Worm (Caenorhabditis elegans) whole organism, midembryonic: ENCODE data around the gene T27E4.5.

Experiments used
- T22C8.4 ChIP-seq: fragments of 200-800 bp; sonication (Bioruptor generic); IDR thresholded peaks from 2 replicates; pipeline ENCODE4 v1.3.6; 2022; ENCODE audit warnings: missing genetic modification characterization, missing compliant biosample characterization
- cog-1 ChIP-seq: sonication (generic microtip); optimal IDR thresholded peaks from 2 replicates; lab custom pipeline; 2016; ENCODE audit warnings: missing genetic modification characterization, missing compliant biosample characterization
- flt-1 ChIP-seq: fragments of 200-800 bp; sonication (Bioruptor generic); IDR thresholded peaks from 2 replicates; pipeline ENCODE4 v1.3.6; 2022; ENCODE audit warnings: missing genetic modification characterization, missing compliant biosample characterization
- klf-2 ChIP-seq: fragments of 200-800 bp; sonication (Bioruptor generic); conservative IDR thresholded peaks from 2 replicates; pipeline ENCODE4 v1.3.6; 2022; ENCODE audit warnings: missing genetic modification reagents, missing genetic modification characterization, missing compliant biosample characterization
- med-1 ChIP-seq: sonication (generic microtip); optimal IDR thresholded peaks from 2 replicates; lab custom pipeline; 2017; ENCODE audit warnings: missing genetic modification characterization, mild to moderate bottlenecking, missing compliant biosample characterization, antibody characterized with exemption, missing genetic modification reagents; ENCODE audit not compliant: insufficient read depth
- ref-1 ChIP-seq: fragments of 200-800 bp; sonication (Bioruptor generic); conservative IDR thresholded peaks from 2 replicates; pipeline ENCODE4 v1.3.6; 2022; ENCODE audit warnings: missing genetic modification reagents, missing genetic modification characterization, missing compliant biosample characterization
- tab-1 ChIP-seq: fragments of 200-800 bp; sonication (Bioruptor generic); IDR thresholded peaks from 2 replicates; pipeline ENCODE4 v1.3.6; 2022; ENCODE audit warnings: missing genetic modification characterization, missing compliant biosample characterization
- ztf-23 ChIP-seq: fragments of 200-800 bp; sonication (Bioruptor generic); IDR thresholded peaks from 2 replicates; pipeline ENCODE4 v1.3.6; 2022; ENCODE audit warnings: missing genetic modification reagents, missing genetic modification characterization, missing compliant biosample characterization
- ztf-29 ChIP-seq: fragments of 200-800 bp; sonication (Bioruptor generic); IDR thresholded peaks from 2 replicates; pipeline ENCODE4 v1.3.6; 2022; ENCODE audit warnings: missing genetic modification reagents, missing genetic modification characterization, missing compliant biosample characterization

Gene T27E4.5

ce11 chrV:9095613-9096317, 26.2 kb upstream of the T27E4.5 start, which contains the start of gene F21C10.10:
F21C10.10 (plus strand) TSS chrV:9096267.
- no peak for TF ChIP-seq tab-1 (GFP tag; lab: Robert Waterston, UW)
- no peak for TF ChIP-seq med-1 (GFP tag; lab: Kevin White, UChicago)
- no peak for TF ChIP-seq T22C8.4
- no peak for TF ChIP-seq ztf-23 (GFP tag; lab: Robert Waterston, UW)
- TF ChIP-seq ref-1 (GFP tag; lab: Robert Waterston, UW), result no peak
- no peak for TF ChIP-seq ztf-29
- TF ChIP-seq cog-1 (tag; lab: Kevin White, UChicago), result peak; percentile 68
- TF ChIP-seq flt-1 (GFP tag; lab: Robert Waterston, UW), result 0 out of 2 replicates have a peak, but pooled peaks have one; percentile 8
- TF ChIP-seq klf-2, result no peak

DNA sequence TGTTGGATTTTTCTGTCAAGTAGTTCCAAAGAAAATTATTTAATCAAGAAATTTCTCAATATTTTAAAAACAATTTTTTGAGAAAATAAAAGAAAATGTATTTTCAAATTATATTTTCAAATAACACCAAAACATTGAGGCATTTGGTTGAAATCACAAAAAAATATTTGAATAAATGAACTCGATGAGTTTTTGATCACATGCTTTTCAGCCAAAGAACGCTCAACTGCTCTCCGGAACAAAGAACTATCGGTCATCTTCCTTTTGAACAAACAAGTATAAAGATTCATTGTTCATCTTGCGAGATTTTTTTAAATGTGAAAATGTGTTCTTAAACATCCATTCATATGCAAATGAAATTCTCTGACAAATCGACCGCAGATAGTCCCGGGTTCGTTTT, 25.4 kb upstream of the T27E4.5 start:
- TF ChIP-seq ztf-29 (no peak), ref-1 (GFP tag; lab: Robert Waterston, UW) (no peak), med-1 (GFP tag; lab: Kevin White, UChicago) (no peak), tab-1 (GFP tag; lab: Robert Waterston, UW) (no peak)

DNA sequence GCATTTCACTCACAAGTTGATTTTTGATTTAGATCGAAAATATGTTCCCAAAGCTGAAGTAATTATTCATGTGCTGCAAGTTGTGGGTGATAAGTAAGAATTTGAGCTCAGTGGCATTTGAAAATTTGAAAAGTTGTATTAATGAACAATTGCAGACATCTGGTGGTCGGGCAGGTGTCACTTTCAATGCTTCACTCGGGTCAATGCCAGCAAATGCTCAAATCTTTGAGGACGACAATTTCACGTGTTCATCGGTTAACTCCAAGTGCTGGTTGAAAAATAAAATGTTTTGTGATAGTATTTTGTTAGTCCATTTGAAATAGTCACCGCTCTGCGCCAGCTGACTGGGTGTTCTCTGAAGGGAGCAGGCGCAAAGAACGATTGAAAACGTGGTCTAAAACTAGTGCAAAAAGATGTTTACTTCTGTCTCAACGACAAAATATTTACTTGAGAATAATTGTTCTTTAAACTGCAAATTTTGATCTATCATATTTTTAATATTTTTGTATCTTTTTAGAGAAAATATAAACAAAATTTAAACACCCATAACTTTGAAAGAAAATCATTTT, 24.6 kb upstream of the T27E4.5 start:
- TF ChIP-seq ztf-29 (no peak), ref-1 (GFP tag; lab: Robert Waterston, UW) (no peak), ztf-23 (GFP tag; lab: Robert Waterston, UW) (no peak), T22C8.4 (no peak), cog-1 (tag; lab: Kevin White, UChicago) (no peak), flt-1 (GFP tag; lab: Robert Waterston, UW) (no peak), tab-1 (GFP tag; lab: Robert Waterston, UW) (no peak), klf-2 (no peak), med-1 (GFP tag; lab: Kevin White, UChicago) (no peak)

ce11 chrV:9092209-9092608, 22.6 kb upstream of the T27E4.5 start, which contains the start of gene T27E4.1:
T27E4.1 (plus strand) TSS chrV:9092345.
- TF ChIP-seq tab-1 (GFP tag; lab: Robert Waterston, UW) (no peak), ztf-29 (no peak), flt-1 (GFP tag; lab: Robert Waterston, UW) (no peak), cog-1 (tag; lab: Kevin White, UChicago) (no peak), klf-2 (no peak), T22C8.4 (no peak), ztf-23 (GFP tag; lab: Robert Waterston, UW) (no peak), med-1 (GFP tag; lab: Kevin White, UChicago) (no peak), ref-1 (GFP tag; lab: Robert Waterston, UW) (no peak)

DNA sequence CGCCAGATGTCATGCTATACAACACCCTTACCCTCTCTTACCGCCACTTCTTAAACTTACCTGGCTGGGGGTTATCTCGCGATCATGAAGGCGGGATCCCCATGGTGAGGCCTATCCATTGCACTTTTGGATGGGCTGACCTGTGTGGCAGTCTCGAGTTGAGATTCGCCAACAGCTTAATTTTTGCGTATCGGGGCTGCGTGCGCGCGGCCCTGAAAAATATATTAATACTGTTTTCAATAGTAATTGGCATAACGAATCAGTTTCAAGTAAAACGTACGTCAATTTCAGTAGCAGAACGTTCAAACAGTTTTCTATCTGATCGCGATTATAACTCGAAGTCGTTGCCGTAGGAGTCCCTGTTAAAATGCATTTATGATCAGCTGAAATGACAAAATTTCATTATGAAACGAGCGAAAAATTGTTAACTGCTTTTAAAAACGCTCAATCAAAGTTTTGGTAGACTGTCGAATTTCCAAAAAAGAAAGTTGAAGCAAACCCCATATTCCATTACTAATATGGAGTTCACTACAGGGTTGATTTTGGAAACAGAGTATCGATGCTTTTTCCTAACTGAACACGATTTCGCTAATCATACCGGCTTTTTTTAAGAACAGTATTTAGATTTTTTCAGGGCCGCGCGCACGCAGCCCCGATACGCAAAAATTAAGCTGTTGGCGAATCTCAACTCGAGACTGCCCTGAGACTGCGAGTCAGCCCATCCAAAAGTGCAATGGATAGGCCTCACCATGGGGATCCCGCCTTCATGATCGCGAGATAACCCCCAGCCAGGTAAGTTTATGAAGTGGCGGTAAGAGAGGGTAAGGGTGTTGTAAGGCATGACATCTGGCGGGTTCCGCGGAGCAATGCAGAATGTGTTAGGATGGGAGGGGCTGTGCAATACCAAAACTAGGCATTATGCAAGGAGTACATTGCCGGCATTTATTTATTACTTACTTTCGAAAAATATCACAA, 21.5 kb upstream of the T27E4.5 start:
- TF ChIP-seq tab-1 (GFP tag; lab: Robert Waterston, UW), result 0 out of 2 replicates have a peak, but pooled peaks have one; percentile 8

ce11 chrV:9088758-9089157, 19.2 kb upstream of the T27E4.5 start:
- TF ChIP-seq ztf-23 (GFP tag; lab: Robert Waterston, UW) (0 out of 2 replicates have a peak, but pooled peaks have one; percentile 7), klf-2 (no peak), flt-1 (GFP tag; lab: Robert Waterston, UW) (peak; percentile 42; the same call in 1 of the 2 replicates)

- no peak for TF ChIP-seq ref-1 (GFP tag; lab: Robert Waterston, UW)
- no peak for TF ChIP-seq T22C8.4
- TF ChIP-seq tab-1 (GFP tag; lab: Robert Waterston, UW), result no peak
- no peak for TF ChIP-seq klf-2
- no peak for TF ChIP-seq flt-1 (GFP tag; lab: Robert Waterston, UW)
- TF ChIP-seq cog-1 (tag; lab: Kevin White, UChicago), result no peak
- TF ChIP-seq ztf-23 (GFP tag; lab: Robert Waterston, UW), result no peak
- TF ChIP-seq med-1 (GFP tag; lab: Kevin White, UChicago), result no peak
- TF ChIP-seq ztf-29, result no peak
Measured at ce11 chrV:9085845-9086244, 16.3 kb upstream of the T27E4.5 start.

DNA sequence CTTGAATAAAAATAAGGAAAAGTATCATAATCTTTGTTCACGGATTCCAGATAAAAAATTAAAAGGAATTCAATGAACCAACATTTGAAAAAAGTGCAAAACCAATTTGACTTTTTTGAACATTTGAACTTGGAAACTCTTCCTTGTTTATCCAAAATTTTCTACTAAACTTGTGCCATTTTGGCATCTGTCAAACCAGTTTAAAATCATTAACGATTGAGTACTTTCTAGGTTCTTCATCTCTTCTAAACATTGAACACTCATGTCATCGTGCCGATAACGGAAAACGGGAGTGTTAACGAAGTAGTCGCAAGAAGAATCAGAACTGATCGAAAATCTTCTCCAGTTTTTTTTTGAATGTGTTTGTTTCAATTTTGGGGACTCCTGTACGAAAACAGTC, 14.7 kb upstream of the T27E4.5 start:
- TF ChIP-seq ref-1 (GFP tag; lab: Robert Waterston, UW) (no peak), flt-1 (GFP tag; lab: Robert Waterston, UW) (no peak), ztf-23 (GFP tag; lab: Robert Waterston, UW) (no peak), klf-2 (no peak), ztf-29 (no peak), tab-1 (GFP tag; lab: Robert Waterston, UW) (no peak), med-1 (GFP tag; lab: Kevin White, UChicago) (no peak), T22C8.4 (no peak), cog-1 (tag; lab: Kevin White, UChicago) (no peak)

ce11 chrV:9082350-9082749, 12.8 kb upstream of the T27E4.5 start:
- TF ChIP-seq ref-1 (GFP tag; lab: Robert Waterston, UW) (no peak), tab-1 (GFP tag; lab: Robert Waterston, UW) (no peak), ztf-29 (no peak), flt-1 (GFP tag; lab: Robert Waterston, UW) (no peak), klf-2 (no peak), med-1 (GFP tag; lab: Kevin White, UChicago) (no peak), cog-1 (tag; lab: Kevin White, UChicago) (no peak), ztf-23 (GFP tag; lab: Robert Waterston, UW) (no peak), T22C8.4 (no peak)
